Worm (Caenorhabditis elegans): ENCODE data around the gene dhs-26.

The dhs-26 gene

ce11 chrX:3315014-3315413, 47.3 kb downstream of the dhs-26 start, which contains the start of gene ddr-2:
ddr-2 (plus strand) TSS chrX:3315314.
- peak; percentile 67 for TF ChIP-seq ces-1 (GFP tag; optimal IDR thresholded peaks at IDR 0.05)
- TF ChIP-seq nhr-76 (tag; optimal IDR thresholded peaks at IDR 0.05), result no peak
- no peak for TF ChIP-seq drap-1 (GFP tag; optimal IDR thresholded peaks at IDR 0.05)
- TF ChIP-seq elt-1 (tag; optimal IDR thresholded peaks at IDR 0.05; ENCODE audit: borderline replicate concordance, insufficient read depth), result no peak
- no peak for TF ChIP-seq cnd-1 (tag; optimal IDR thresholded peaks at IDR 0.05)
- no peak for TF ChIP-seq ham-2 (GFP tag; optimal IDR thresholded peaks at IDR 0.05)

DNA sequence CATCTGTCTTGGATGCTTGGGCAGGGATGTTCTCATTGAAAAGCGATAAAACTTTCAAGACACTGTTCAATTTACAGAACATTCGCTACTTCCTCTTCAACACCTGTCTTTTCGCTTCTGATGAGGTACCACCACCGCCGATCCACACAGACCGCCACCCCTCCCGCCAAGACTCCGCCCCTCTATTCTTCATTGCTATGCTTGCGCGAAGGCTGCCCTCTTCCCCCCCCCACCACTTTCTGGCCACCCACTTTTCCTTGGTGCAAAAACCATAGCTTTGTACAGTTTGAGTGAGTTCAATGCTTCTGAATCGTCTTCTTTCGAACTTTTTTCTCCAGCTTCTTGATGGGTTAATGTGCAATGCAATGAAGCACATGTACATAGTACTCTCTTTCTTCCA, 48.4 kb downstream of the dhs-26 start:
- no peak for TF ChIP-seq nhr-28 (tag; optimal IDR thresholded peaks at IDR 0.05)
- peak; percentile 36 for TF ChIP-seq mls-2 (tag; optimal IDR thresholded peaks at IDR 0.05)
- peak; percentile 27 for TF ChIP-seq sptf-1 (tag; optimal IDR thresholded peaks at IDR 0.05)
- no peak for TF ChIP-seq mep-1 (tag; optimal IDR thresholded peaks at IDR 0.05)
- TF ChIP-seq ceh-43 (GFP tag; optimal IDR thresholded peaks at IDR 0.05), result no peak
- peak; percentile 22 for TF ChIP-seq cnd-1 (tag; optimal IDR thresholded peaks at IDR 0.05)
- no peak for TF ChIP-seq lin-32 (GFP tag; optimal IDR thresholded peaks at IDR 0.05)
- peak; percentile 57 for TF ChIP-seq ham-2 (GFP tag; optimal IDR thresholded peaks at IDR 0.05)
- TF ChIP-seq lin-13 (tag; optimal IDR thresholded peaks at IDR 0.05), result no peak
- TF ChIP-seq nhr-76 (tag; optimal IDR thresholded peaks at IDR 0.05), result no peak
- no peak for TF ChIP-seq drap-1 (GFP tag; optimal IDR thresholded peaks at IDR 0.05)

Measured in whole organism, mixed stage, embryonic.